Fruit fly (Drosophila melanogaster) S2 (cell line): ENCODE results near the gene udt.

Source experiments
- CG8478 ChIP-seq: fragments of >200 bp; optimal IDR thresholded peaks from 2 replicates; lab custom pipeline; 2018
- CTCF ChIP-seq, 2 experiments: fragments of >200 bp; optimal IDR thresholded peaks; 2 replicates each; lab custom pipeline; 2018

dm6 chr3R:23722680-23723372 lies 40.2 kb downstream of the udt start, which contains the start of gene CG10365:
- TF ChIP-seq CTCF (optimal IDR thresholded peaks at IDR 0.05; lab: Kevin White, UChicago), result no peak
- TF ChIP-seq CG8478, result no peak
